Fruit fly (Drosophila melanogaster) whole organism: ENCODE data around the gene CG10486.

ENCODE experiments used
- CG8478 ChIP-seq: fragments of >200 bp; optimal IDR thresholded peaks from 2 replicates; lab custom pipeline; 2018; ENCODE audit warnings: inconsistent platforms
- psq ChIP-seq: fragments of >200 bp; optimal IDR thresholded peaks from 2 replicates; lab custom pipeline; 2017

dm6 chr3L:5902189-5902765 is 4.2 kb downstream of the CG10486 start, which contains the start of gene QC:
- TF ChIP-seq CG8478 (lab: Kevin White, UChicago), result no peak
- TF ChIP-seq psq (lab: Kevin White, UChicago), result no peak
